Worm (Caenorhabditis elegans) whole organism, mixed stage, embryonic: ENCODE results near the gene clc-23.

ENCODE experiments used
- bed-3 ChIP-seq: fragments of 200-800 bp; sonication (Bioruptor generic); optimal IDR thresholded peaks from 3 replicates; lab custom pipeline; 2018; ENCODE audit warnings: mild to moderate bottlenecking, missing genetic modification characterization, moderate library complexity, missing compliant biosample characterization
- blmp-1 ChIP-seq: fragments of 150-350 bp; optimal IDR thresholded peaks from 2 replicates; lab custom pipeline; 2014; ENCODE audit warnings: missing biosample characterization, missing genetic modification characterization
- ceh-83 ChIP-seq: fragments of 200-800 bp; sonication (Bioruptor generic); optimal IDR thresholded peaks from 2 replicates; lab custom pipeline; 2018; ENCODE audit warnings: mild to moderate bottlenecking, missing genetic modification characterization, missing compliant biosample characterization
- ces-1 ChIP-seq: fragments of 150-350 bp; optimal IDR thresholded peaks from 2 replicates; lab custom pipeline; 2014; ENCODE audit warnings: missing biosample characterization, missing genetic modification reagents, missing genetic modification characterization
- nhr-237 ChIP-seq: fragments of 150-350 bp; optimal IDR thresholded peaks from 2 replicates; lab custom pipeline; 2014; ENCODE audit warnings: missing biosample characterization, missing genetic modification characterization
- nhr-76 ChIP-seq: sonication (generic microtip); optimal IDR thresholded peaks from 2 replicates; lab custom pipeline; 2017; ENCODE audit warnings: missing biosample characterization, missing genetic modification characterization
- pha-4 ChIP-seq: fragments of 150-350 bp; optimal IDR thresholded peaks from 2 replicates; lab custom pipeline; 2018; ENCODE audit warnings: missing biosample characterization, missing genetic modification reagents, missing genetic modification characterization
- snpc-4 ChIP-seq: fragments of 150-350 bp; optimal IDR thresholded peaks from 2 replicates; lab custom pipeline; 2014; ENCODE audit warnings: missing biosample characterization, missing genetic modification characterization
- unc-39 ChIP-seq: fragments of 150-350 bp; optimal IDR thresholded peaks from 2 replicates; lab custom pipeline; 2014; ENCODE audit warnings: missing biosample characterization, missing genetic modification characterization

ce11 chrIII:1030965-1031364 is 10.2 kb downstream of the clc-23 start, which contains the start of the genes clc-26 and E_BE45912.2:
- TF ChIP-seq ceh-83 (GFP tag; lab: Kevin White, UChicago) (no peak), nhr-76 (tag; lab: Kevin White, UChicago) (no peak), unc-39 (tag; lab: Kevin White, UChicago) (no peak), snpc-4 (no peak), ces-1 (GFP tag; lab: Kevin White, UChicago) (no peak), nhr-237 (tag; lab: Kevin White, UChicago) (no peak), pha-4 (tag; lab: Kevin White, UChicago) (no peak), bed-3 (GFP tag; lab: Kevin White, UChicago) (no peak), blmp-1 (tag; lab: Kevin White, UChicago) (no peak)
